Fruit fly (Drosophila melanogaster) whole organism, adult: ENCODE results near the gene CG14210.

Experiments
- CG11617 ChIP-seq: fragments of 200-800 bp; sonication (Bioruptor generic); optimal IDR thresholded peaks from 2 replicates; lab custom pipeline; 2017; ENCODE audit warnings: mild to moderate bottlenecking, missing biosample characterization, missing genetic modification reagents, missing genetic modification characterization
- CG12768 ChIP-seq: fragments of 200-800 bp; sonication (Bioruptor generic); optimal IDR thresholded peaks from 2 replicates; lab custom pipeline; 2017; ENCODE audit warnings: missing biosample characterization, missing genetic modification characterization, mild to moderate bottlenecking, moderate library complexity, missing genetic modification reagents
- CG14711 ChIP-seq: fragments of 200-800 bp; sonication (Bioruptor generic); optimal IDR thresholded peaks from 2 replicates; lab custom pipeline; 2018; ENCODE audit warnings: missing biosample characterization, mild to moderate bottlenecking, missing genetic modification characterization, moderate library complexity
- CG1620 ChIP-seq: fragments of 200-800 bp; sonication (Bioruptor generic); optimal IDR thresholded peaks from 2 replicates; lab custom pipeline; 2016; ENCODE audit warnings: missing biosample characterization, missing genetic modification characterization
- CG33017 ChIP-seq: fragments of 200-800 bp; sonication (Bioruptor generic); optimal IDR thresholded peaks from 2 replicates; lab custom pipeline; 2018; ENCODE audit warnings: missing biosample characterization, mild to moderate bottlenecking, missing genetic modification characterization, moderate library complexity
- CG5204 ChIP-seq: fragments of 200-800 bp; sonication (Bioruptor generic); optimal IDR thresholded peaks from 2 replicates; lab custom pipeline; 2016; ENCODE audit warnings: missing biosample characterization, missing genetic modification characterization
- CG7045 ChIP-seq: fragments of 200-800 bp; sonication (Bioruptor generic); optimal IDR thresholded peaks from 2 replicates; lab custom pipeline; 2017; ENCODE audit warnings: missing biosample characterization, mild to moderate bottlenecking, missing genetic modification characterization
- CG7101 ChIP-seq: fragments of 200-800 bp; sonication (Bioruptor generic); optimal IDR thresholded peaks from 2 replicates; lab custom pipeline; 2018; ENCODE audit warnings: missing biosample characterization, mild to moderate bottlenecking, missing genetic modification characterization, moderate library complexity
- Clk ChIP-seq: fragments of 200-800 bp; sonication (Bioruptor generic); optimal IDR thresholded peaks from 2 replicates; lab custom pipeline; 2017; ENCODE audit warnings: missing biosample characterization, missing genetic modification characterization
- Crg-1 ChIP-seq: fragments of 200-800 bp; sonication (Bioruptor generic); optimal IDR thresholded peaks from 2 replicates; lab custom pipeline; 2016; ENCODE audit warnings: missing biosample characterization, missing genetic modification characterization
- Hr96 ChIP-seq: fragments of 200-800 bp; sonication (Bioruptor generic); optimal IDR thresholded peaks from 2 replicates; lab custom pipeline; 2016; ENCODE audit warnings: missing biosample characterization, missing genetic modification characterization
- Mnt ChIP-seq: fragments of 200-800 bp; sonication (Bioruptor generic); optimal IDR thresholded peaks from 2 replicates; lab custom pipeline; 2016; ENCODE audit warnings: missing biosample characterization, mild to moderate bottlenecking, missing genetic modification characterization
- bab1 ChIP-seq: fragments of 200-800 bp; sonication (Bioruptor generic); optimal IDR thresholded peaks from 3 replicates; lab custom pipeline; 2019; ENCODE audit warnings: missing biosample characterization, mild to moderate bottlenecking, missing genetic modification characterization, moderate library complexity
- cic ChIP-seq: fragments of 200-800 bp; sonication (Bioruptor generic); optimal IDR thresholded peaks from 2 replicates; lab custom pipeline; 2017; ENCODE audit warnings: missing biosample characterization, mild to moderate bottlenecking, missing genetic modification characterization, moderate library complexity
- cnc ChIP-seq, 2 experiments: fragments of >200 bp; optimal IDR thresholded peaks; 2 replicates each; lab custom pipeline; 2017
- kay ChIP-seq: fragments of 200-800 bp; sonication (Bioruptor generic); peaks from one replicate; lab custom pipeline; 2016; ENCODE audit warnings: missing biosample characterization, missing genetic modification characterization, borderline replicate concordance
- ovo ChIP-seq: fragments of 200-800 bp; sonication (Bioruptor generic); optimal IDR thresholded peaks from 2 replicates; lab custom pipeline; 2016; ENCODE audit warnings: missing biosample characterization, missing genetic modification characterization
- pad ChIP-seq: fragments of 200-800 bp; sonication (Bioruptor generic); optimal IDR thresholded peaks from 3 replicates; lab custom pipeline; 2017; ENCODE audit warnings: missing biosample characterization, missing genetic modification characterization, mild to moderate bottlenecking, moderate library complexity, missing genetic modification reagents
- tj ChIP-seq: fragments of 200-800 bp; sonication (Bioruptor generic); optimal IDR thresholded peaks from 3 replicates; lab custom pipeline; 2017; ENCODE audit warnings: missing biosample characterization, mild to moderate bottlenecking, missing genetic modification characterization, moderate library complexity
- toe ChIP-seq: fragments of 200-800 bp; sonication (Bioruptor generic); optimal IDR thresholded peaks from 2 replicates; lab custom pipeline; 2016; ENCODE audit warnings: missing biosample characterization, missing genetic modification characterization

CG14210 gene

DNA sequence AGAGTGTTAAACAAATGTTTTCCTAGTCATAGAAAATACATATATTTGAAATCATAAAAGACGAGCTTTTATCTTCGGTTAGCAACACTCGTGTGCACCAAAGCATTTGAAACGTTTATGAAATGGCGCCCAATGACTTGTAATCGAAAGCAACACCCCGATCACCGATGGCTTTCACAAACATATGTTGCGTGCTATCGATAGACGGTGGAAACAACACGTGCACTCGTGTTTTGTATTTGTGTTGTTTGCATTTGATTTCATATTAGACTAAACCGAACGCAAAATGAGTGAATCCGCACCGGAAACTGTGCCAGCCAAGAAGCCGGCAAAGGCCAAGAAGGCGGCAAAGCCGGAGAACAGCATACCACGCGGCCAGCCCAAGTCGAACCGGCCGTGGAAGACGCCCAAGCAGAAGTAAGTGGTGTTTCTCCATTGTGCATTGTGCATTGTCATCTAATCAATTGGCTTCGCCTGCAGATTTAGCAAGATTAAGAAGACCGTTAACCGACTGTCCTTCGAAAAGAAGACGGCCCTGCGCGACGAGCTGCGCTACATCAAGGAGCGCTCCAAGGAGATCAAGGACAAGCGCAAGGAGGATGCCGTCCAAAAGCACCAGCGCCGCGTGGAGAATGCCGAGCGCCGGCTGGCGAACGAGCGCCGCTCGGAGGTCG lies at the start of gene CG14210:
CG14210 (plus strand) TSS at position 207 of the 674 bp plus-strand sequence.
- TF ChIP-seq pad (GFP tag; lab: Kevin White, UChicago) (no peak), CG5204 (no peak), bab1 (GFP tag; lab: Kevin White, UChicago) (peak; percentile 65), kay (GFP tag; lab: Kevin White, UChicago) (no peak), Clk (GFP tag; lab: Kevin White, UChicago) (no peak), Hr96 (no peak), CG1620 (GFP tag; lab: Kevin White, UChicago) (no peak), CG14711 (tag; lab: Kevin White, UChicago) (no peak), ovo (GFP tag; lab: Kevin White, UChicago) (no peak), tj (GFP tag; lab: Kevin White, UChicago) (no peak), CG7101 (no peak), Crg-1 (GFP tag; lab: Kevin White, UChicago) (no peak), CG11617 (peak; percentile 1), CG12768 (GFP tag; lab: Kevin White, UChicago) (no peak), CG7045 (no peak), CG33017 (no peak), cnc (optimal IDR thresholded peaks at IDR 0.05; lab: Kevin White, UChicago) (peak; percentile 73 to 89), cic (GFP tag; lab: Kevin White, UChicago) (no peak), Mnt (peak; percentile 97), toe (GFP tag; lab: Kevin White, UChicago) (no peak)

DNA sequence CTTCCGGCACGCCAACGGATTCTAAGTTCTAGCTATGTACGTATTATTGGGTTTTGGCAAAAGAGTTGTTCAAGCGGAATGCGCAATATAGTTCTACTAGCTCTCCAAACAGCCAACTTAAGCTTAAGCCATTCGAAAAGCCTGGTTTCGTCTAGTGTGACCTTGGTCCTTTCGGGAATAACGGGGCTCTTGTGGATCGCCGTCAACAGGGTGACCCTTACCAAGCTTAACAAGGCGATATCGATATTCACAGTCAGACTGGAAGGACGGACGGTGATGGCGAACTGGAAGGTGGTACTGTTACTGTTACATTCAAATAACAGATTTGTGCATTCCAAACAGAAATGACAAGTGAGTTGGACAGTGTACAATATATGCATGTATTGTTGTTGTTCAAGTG lies 42.3 kb upstream of the CG14210 start:
- no peak for TF ChIP-seq tj (GFP tag; lab: Kevin White, UChicago)
- no peak for TF ChIP-seq CG12768 (GFP tag; lab: Kevin White, UChicago)
- TF ChIP-seq CG14711 (tag; lab: Kevin White, UChicago), result no peak
- no peak for TF ChIP-seq CG1620 (GFP tag; lab: Kevin White, UChicago)
- no peak for TF ChIP-seq toe (GFP tag; lab: Kevin White, UChicago)
- no peak for TF ChIP-seq CG33017
- no peak for TF ChIP-seq kay (GFP tag; lab: Kevin White, UChicago)
- no peak for TF ChIP-seq Clk (GFP tag; lab: Kevin White, UChicago)
- TF ChIP-seq CG5204, result no peak
- TF ChIP-seq cic (GFP tag; lab: Kevin White, UChicago), result no peak
- peak; percentile 10 for TF ChIP-seq pad (GFP tag; lab: Kevin White, UChicago)
- TF ChIP-seq Crg-1 (GFP tag; lab: Kevin White, UChicago), result no peak
- TF ChIP-seq Mnt, result no peak
- TF ChIP-seq bab1 (GFP tag; lab: Kevin White, UChicago), result no peak
- no peak for TF ChIP-seq CG7101
- TF ChIP-seq ovo (GFP tag; lab: Kevin White, UChicago), result peak; percentile 85

DNA sequence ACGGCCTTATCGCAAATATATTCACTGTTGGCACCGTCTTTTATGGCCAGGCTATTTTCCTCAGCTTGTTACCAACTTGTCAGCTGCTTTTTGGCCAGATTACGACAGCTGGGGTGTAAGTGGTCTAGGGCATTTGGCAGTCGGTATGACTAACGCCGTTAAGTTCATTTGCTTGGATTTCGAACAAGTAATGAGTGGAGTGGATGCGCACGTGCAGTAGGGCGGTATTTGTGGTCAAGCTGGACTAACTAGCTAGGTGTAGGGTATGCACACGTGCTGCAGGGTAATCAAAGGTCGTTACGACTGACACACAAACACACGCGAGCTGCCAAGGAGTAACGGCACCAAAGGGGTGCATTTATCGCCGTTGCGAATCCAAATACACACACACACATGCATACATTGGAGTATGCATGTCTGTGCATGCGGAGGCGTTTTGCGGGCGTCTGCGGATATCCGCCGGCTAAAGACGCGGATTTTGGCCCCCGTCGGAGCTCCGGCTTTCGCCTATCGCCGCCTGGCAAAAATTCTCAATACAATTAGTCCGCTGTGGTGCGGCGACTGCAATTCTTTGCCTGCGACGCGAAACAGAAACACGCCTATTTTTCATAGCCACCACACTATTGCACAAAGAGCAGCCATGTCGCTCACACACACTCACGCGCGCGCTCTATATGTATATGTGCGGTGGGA lies 37.9 kb upstream of the CG14210 start:
- TF ChIP-seq pad (GFP tag; lab: Kevin White, UChicago) (peak; percentile 95), tj (GFP tag; lab: Kevin White, UChicago) (peak; percentile 44), Crg-1 (GFP tag; lab: Kevin White, UChicago) (no peak), ovo (GFP tag; lab: Kevin White, UChicago) (peak; percentile 87), CG12768 (GFP tag; lab: Kevin White, UChicago) (peak; percentile 18), Mnt (peak; percentile 80), cic (GFP tag; lab: Kevin White, UChicago) (no peak), CG11617 (peak; percentile 27)

DNA sequence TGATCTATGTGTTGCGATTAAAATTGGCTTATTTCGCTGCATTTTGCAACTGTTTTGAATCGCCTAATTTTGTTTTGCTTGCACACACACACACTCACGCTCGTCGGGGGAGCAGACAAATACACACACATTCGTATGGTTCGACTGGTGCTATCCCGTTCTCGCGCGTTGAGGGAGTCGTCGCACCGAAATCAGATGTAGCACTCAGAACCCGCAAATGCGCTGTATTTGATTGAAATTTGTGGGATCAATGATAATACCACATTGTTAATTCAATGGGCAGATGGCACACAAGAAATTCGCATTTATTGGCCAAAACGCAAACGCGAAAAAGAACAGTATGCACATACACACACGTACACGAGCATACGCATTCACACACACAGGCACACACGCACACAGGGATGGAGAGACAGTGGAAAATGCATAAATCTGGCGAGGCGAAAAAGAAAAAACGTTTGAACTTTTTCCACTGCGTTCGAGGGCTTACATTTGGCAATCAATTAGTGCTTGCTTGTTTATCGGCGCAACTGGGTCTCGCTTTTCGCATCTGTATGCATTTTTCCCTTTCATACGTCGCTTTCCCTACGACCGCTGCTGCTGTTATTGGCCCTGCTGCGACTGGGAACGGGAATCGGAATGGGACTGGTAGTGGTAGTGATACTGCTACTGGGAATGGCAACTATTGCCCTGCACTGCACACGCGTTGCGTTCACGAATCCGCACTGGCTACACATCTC lies 36.9 kb upstream of the CG14210 start:
- TF ChIP-seq CG7101 (peak; percentile 30), ovo (GFP tag; lab: Kevin White, UChicago) (no peak), kay (GFP tag; lab: Kevin White, UChicago) (no peak), cic (GFP tag; lab: Kevin White, UChicago) (no peak), Crg-1 (GFP tag; lab: Kevin White, UChicago) (no peak), CG14711 (tag; lab: Kevin White, UChicago) (no peak), cnc (optimal IDR thresholded peaks at IDR 0.05; lab: Kevin White, UChicago) (no peak), pad (GFP tag; lab: Kevin White, UChicago) (peak; percentile 31), CG11617 (peak; percentile 18), CG7045 (no peak), Clk (GFP tag; lab: Kevin White, UChicago) (no peak), tj (GFP tag; lab: Kevin White, UChicago) (peak; percentile 41), CG1620 (GFP tag; lab: Kevin White, UChicago) (no peak), bab1 (GFP tag; lab: Kevin White, UChicago) (no peak), toe (GFP tag; lab: Kevin White, UChicago) (no peak), CG33017 (peak; percentile 2), CG5204 (no peak), Mnt (peak; percentile 26), Hr96 (peak; percentile 62)

DNA sequence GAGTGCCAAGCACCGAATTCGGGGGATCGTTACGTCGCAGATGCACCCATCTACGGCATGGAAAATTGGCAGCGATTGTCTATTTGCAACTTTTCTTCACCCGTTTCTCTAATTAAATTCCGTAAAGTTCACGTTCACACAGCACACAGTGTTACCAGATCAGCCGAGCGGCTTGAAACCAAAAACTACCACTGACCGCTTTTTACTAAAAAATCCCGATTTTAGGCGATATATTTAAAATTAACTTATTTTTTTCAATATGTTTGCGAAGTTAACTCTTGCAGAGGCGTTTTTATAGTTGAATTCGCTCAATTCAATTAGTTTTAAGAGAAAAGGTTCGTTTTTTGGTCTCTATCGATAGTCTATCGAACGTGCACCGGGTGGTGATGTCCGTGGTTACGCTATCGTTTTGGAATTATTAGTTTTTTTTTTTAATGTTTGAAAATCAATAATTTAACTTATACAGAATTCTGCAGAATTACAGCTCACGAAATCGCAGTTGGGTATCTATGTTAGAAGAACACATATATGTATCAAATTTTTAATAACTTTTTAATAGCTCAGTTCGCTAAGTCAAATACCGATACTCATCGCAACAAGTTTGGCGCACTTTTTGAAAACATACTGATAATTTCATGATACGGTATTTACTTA lies 36.2 kb upstream of the CG14210 start, which contains the start of gene Tao:
Tao (minus strand) TSS at position 153 of the 654 bp plus-strand sequence.
- TF ChIP-seq CG5204, result no peak
- no peak for TF ChIP-seq Clk (GFP tag; lab: Kevin White, UChicago)
- TF ChIP-seq CG7045, result no peak
- no peak for TF ChIP-seq CG7101
- TF ChIP-seq kay (GFP tag; lab: Kevin White, UChicago), result no peak
- TF ChIP-seq cnc (optimal IDR thresholded peaks at IDR 0.05; lab: Kevin White, UChicago), result no peak
- no peak for TF ChIP-seq ovo (GFP tag; lab: Kevin White, UChicago)
- TF ChIP-seq pad (GFP tag; lab: Kevin White, UChicago), result no peak
- no peak for TF ChIP-seq CG12768 (GFP tag; lab: Kevin White, UChicago)
- no peak for TF ChIP-seq Hr96
